Fruit fly (Drosophila melanogaster) Kc167 (cell line): Measurements from ENCODE around the gene mRRF1.

ENCODE experiments used
- insv ChIP-seq: fragments of >200 bp; optimal IDR thresholded peaks from 3 replicates; lab custom pipeline; 2018; ENCODE audit warnings: missing external identifiers
- psq ChIP-seq: fragments of >200 bp; optimal IDR thresholded peaks from 2 replicates; lab custom pipeline; 2017; ENCODE audit warnings: missing external identifiers
- ttk ChIP-seq: sonication (Bioruptor generic); optimal IDR thresholded peaks from 2 replicates; lab custom pipeline; 2017; ENCODE audit warnings: missing external identifiers

DNA sequence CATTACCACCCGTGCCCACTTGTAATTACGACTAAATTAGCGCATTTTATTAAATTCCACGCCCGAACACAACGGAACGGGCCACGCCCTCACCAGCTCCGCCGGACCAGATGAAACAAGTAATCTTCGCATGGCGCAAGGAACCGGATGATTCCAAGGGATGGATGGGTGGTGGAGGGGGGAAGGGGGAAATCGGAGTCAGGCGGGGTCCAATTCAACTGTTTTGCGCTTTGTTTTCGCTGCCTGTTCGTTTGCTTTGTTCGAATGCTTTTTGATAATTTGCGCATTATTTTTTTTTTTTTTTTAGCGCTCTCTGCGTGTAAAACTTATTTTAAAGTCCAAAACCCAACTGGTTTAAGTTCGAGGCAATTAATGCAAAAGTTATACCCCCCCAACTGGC, 32.6 kb downstream of the mRRF1 start:
- TF ChIP-seq psq (lab: Kevin White, UChicago) (no peak), insv (lab: Kevin White, UChicago) (no peak), ttk (lab: Kevin White, UChicago) (no peak)
